Fruit fly (Drosophila melanogaster) Kc167 (cell line): ENCODE data around the gene Gmppb.

ENCODE experiments used
- Myc ChIP-seq: fragments of >200 bp; optimal IDR thresholded peaks from 2 replicates; lab custom pipeline; 2017; ENCODE audit warnings: missing external identifiers
- Sin3A ChIP-seq: fragments of >200 bp; optimal IDR thresholded peaks from 2 replicates; lab custom pipeline; 2018; ENCODE audit warnings: missing external identifiers
- psq ChIP-seq: fragments of >200 bp; optimal IDR thresholded peaks from 2 replicates; lab custom pipeline; 2017; ENCODE audit warnings: missing external identifiers
- ttk ChIP-seq: sonication (Bioruptor generic); optimal IDR thresholded peaks from 2 replicates; lab custom pipeline; 2017; ENCODE audit warnings: missing external identifiers

DNA sequence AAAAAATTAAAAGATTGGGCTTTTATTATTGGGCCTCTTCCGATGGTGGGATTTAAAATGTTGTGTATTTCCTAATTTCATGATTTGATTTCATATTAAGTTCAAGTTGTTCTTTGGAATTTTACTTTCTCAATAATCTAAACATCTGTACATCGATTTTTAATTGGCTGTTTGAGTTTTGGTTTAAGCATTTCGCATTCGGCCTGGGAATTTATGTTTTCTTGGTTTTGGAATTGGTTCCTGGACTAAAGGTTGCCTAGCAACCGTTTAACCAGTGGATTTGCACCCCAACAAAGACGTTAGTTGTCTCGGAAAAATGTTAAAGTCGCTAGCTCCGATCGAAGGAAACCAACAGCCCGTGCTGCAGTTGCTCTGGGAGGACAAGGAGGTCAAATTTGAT, 4.8 kb downstream of the Gmppb start, which contains the start of gene BBS5:
- TF ChIP-seq psq (no peak), Sin3A (lab: Kevin White, UChicago) (no peak), Myc (lab: Kevin White, UChicago) (no peak), ttk (no peak)
